Fruit fly (Drosophila melanogaster) whole organism, embryonic: ENCODE data around the gene Sld5.

ENCODE experiments used
- Ada2b ChIP-seq: fragments of 200-800 bp; sonication (Bioruptor generic); IDR thresholded peaks from 2 replicates; pipeline ENCODE4 v1.3.6; 2022; ENCODE audit warnings: missing biosample characterization, missing genetic modification characterization
- Antp ChIP-seq: fragments of 200-800 bp; sonication (Bioruptor generic); optimal IDR thresholded peaks from 3 replicates; lab custom pipeline; 2016; ENCODE audit warnings: missing biosample characterization, missing genetic modification characterization
- Asciz ChIP-seq: fragments of 200-800 bp; sonication (Bioruptor generic); optimal IDR thresholded peaks from 2 replicates; lab custom pipeline; 2017; ENCODE audit warnings: missing biosample characterization, mild to moderate bottlenecking, missing genetic modification characterization, missing genetic modification reagents
- Atf6 ChIP-seq: fragments of 200-800 bp; sonication (Bioruptor generic); IDR thresholded peaks from 2 replicates; pipeline ENCODE4 v1.3.6; 2022; ENCODE audit warnings: missing biosample characterization, missing genetic modification characterization
- Bgb ChIP-seq: fragments of 200-800 bp; sonication (Bioruptor generic); IDR thresholded peaks from 2 replicates; pipeline ENCODE4 v1.3.6; 2022; ENCODE audit warnings: missing biosample characterization, missing genetic modification characterization; ENCODE audit not compliant: partially characterized antibody
- Blimp-1 ChIP-seq: fragments of 200-800 bp; sonication (Bioruptor generic); optimal IDR thresholded peaks from 3 replicates; lab custom pipeline; 2018; ENCODE audit warnings: missing biosample characterization, missing genetic modification characterization, mild to moderate bottlenecking, moderate library complexity, missing genetic modification reagents
- CG1024 ChIP-seq: fragments of 200-800 bp; sonication (Bioruptor generic); IDR thresholded peaks from 2 replicates; pipeline ENCODE4 v1.3.6; 2022; ENCODE audit warnings: missing biosample characterization, missing genetic modification characterization
- CG10274 ChIP-seq: fragments of 200-800 bp; sonication (Bioruptor generic); optimal IDR thresholded peaks from 3 replicates; lab custom pipeline; 2017; ENCODE audit warnings: missing biosample characterization, mild to moderate bottlenecking, missing genetic modification characterization
- CG12659 ChIP-seq: fragments of 200-800 bp; sonication (Bioruptor generic); optimal IDR thresholded peaks from 3 replicates; lab custom pipeline; 2017; ENCODE audit warnings: mild to moderate bottlenecking, missing biosample characterization, missing genetic modification reagents, missing genetic modification characterization
- CG13296 ChIP-seq: fragments of 200-800 bp; sonication (Bioruptor generic); optimal IDR thresholded peaks from 3 replicates; lab custom pipeline; 2018; ENCODE audit warnings: missing biosample characterization, mild to moderate bottlenecking, missing genetic modification characterization
- CG14710 ChIP-seq: fragments of 200-800 bp; sonication (Bioruptor generic); optimal IDR thresholded peaks from 3 replicates; lab custom pipeline; 2019; ENCODE audit warnings: missing biosample characterization, mild to moderate bottlenecking, missing genetic modification characterization, moderate library complexity
- CG15479 ChIP-seq: fragments of 200-800 bp; sonication (Bioruptor generic); optimal IDR thresholded peaks from 3 replicates; lab custom pipeline; 2019; ENCODE audit warnings: missing biosample characterization, mild to moderate bottlenecking, missing genetic modification characterization, moderate library complexity
- CG18011 ChIP-seq: fragments of 200-800 bp; sonication (Bioruptor generic); optimal IDR thresholded peaks from 2 replicates; lab custom pipeline; 2017; ENCODE audit warnings: missing biosample characterization, missing genetic modification characterization, mild to moderate bottlenecking, moderate library complexity, missing genotype
- CG31224 ChIP-seq: fragments of 200-800 bp; sonication (Bioruptor generic); IDR thresholded peaks from 2 replicates; pipeline ENCODE4 v1.3.6; 2022; ENCODE audit warnings: missing biosample characterization, missing genetic modification characterization
- CG31388 ChIP-seq: fragments of 200-800 bp; sonication (Bioruptor generic); optimal IDR thresholded peaks from 2 replicates; lab custom pipeline; 2016; ENCODE audit warnings: missing biosample characterization, missing genetic modification characterization
- CG4282 ChIP-seq: fragments of 200-800 bp; sonication (Bioruptor generic); optimal IDR thresholded peaks from 2 replicates; lab custom pipeline; 2016; ENCODE audit warnings: missing biosample characterization, missing genetic modification characterization
- CG43689 ChIP-seq: fragments of 200-800 bp; sonication (Bioruptor generic); IDR thresholded peaks from 2 replicates; pipeline ENCODE4 v1.3.6; 2022; ENCODE audit warnings: missing biosample characterization, missing genetic modification characterization
- CG6254 ChIP-seq: fragments of 200-800 bp; sonication (Bioruptor generic); optimal IDR thresholded peaks from 3 replicates; lab custom pipeline; 2017; ENCODE audit warnings: mild to moderate bottlenecking, missing biosample characterization, missing genetic modification reagents, missing genetic modification characterization
- CrebB ChIP-seq: fragments of 200-800 bp; sonication (Bioruptor generic); optimal IDR thresholded peaks from 3 replicates; lab custom pipeline; 2018; ENCODE audit warnings: missing biosample characterization, mild to moderate bottlenecking, missing genetic modification characterization
- Dip2 ChIP-seq: fragments of 200-800 bp; sonication (Bioruptor generic); IDR thresholded peaks from 2 replicates; pipeline ENCODE4 v1.3.6; 2022; ENCODE audit warnings: missing biosample characterization, missing genetic modification characterization
- Dll ChIP-seq: fragments of 200-800 bp; sonication (Bioruptor generic); IDR thresholded peaks from 4 replicates; pipeline ENCODE4 v1.3.6; 2022; ENCODE audit warnings: missing biosample characterization, missing genetic modification characterization; ENCODE audit not compliant: partially characterized antibody
- H15 ChIP-seq: fragments of 200-800 bp; sonication (Bioruptor generic); IDR thresholded peaks from 3 replicates; pipeline ENCODE4 v1.3.6; 2022; ENCODE audit warnings: missing biosample characterization, missing genetic modification characterization
- Hr78 ChIP-seq, 2 experiments: fragments of 200-800 bp in 1 of 2; fragments of >200 bp in 1 of 2; sonication (Bioruptor generic) in 1 of 2; optimal IDR thresholded peaks; 2 replicates each; lab custom pipeline; 2017 to 2019; ENCODE audit warnings: missing biosample characterization in 2 of 2, missing genetic modification characterization in 2 of 2, mild to moderate bottlenecking in 1 of 2, moderate library complexity in 1 of 2
- Mes4 ChIP-seq: fragments of 200-800 bp; sonication (Bioruptor generic); optimal IDR thresholded peaks from 2 replicates; lab custom pipeline; 2016; ENCODE audit warnings: missing biosample characterization, missing genetic modification characterization
- Poxn ChIP-seq: fragments of 200-800 bp; sonication (Bioruptor generic); IDR thresholded peaks from 2 replicates; pipeline ENCODE4 v1.3.6; 2022; ENCODE audit warnings: missing biosample characterization, missing genetic modification characterization
- Sox100B ChIP-seq: fragments of 200-800 bp; sonication (Bioruptor generic); optimal IDR thresholded peaks from 3 replicates; lab custom pipeline; 2018; ENCODE audit warnings: missing biosample characterization, mild to moderate bottlenecking, missing genetic modification characterization
- Taf1 ChIP-seq: fragments of 200-800 bp; sonication (Bioruptor generic); IDR thresholded peaks from 2 replicates; pipeline ENCODE4 v1.3.6; 2022; ENCODE audit warnings: missing biosample characterization, missing genetic modification characterization
- Xbp1 ChIP-seq: fragments of 200-800 bp; sonication (Bioruptor generic); optimal IDR thresholded peaks from 3 replicates; lab custom pipeline; 2016; ENCODE audit warnings: missing biosample characterization, mild to moderate bottlenecking, missing genetic modification characterization
- Xrp1 ChIP-seq: fragments of 200-800 bp; sonication (Bioruptor generic); IDR thresholded peaks from 2 replicates; pipeline ENCODE4 v1.3.6; 2022; ENCODE audit warnings: missing biosample characterization, missing genetic modification characterization
- bbx ChIP-seq: fragments of 200-800 bp; sonication (Bioruptor generic); IDR thresholded peaks from 2 replicates; pipeline ENCODE4 v1.3.6; 2022; ENCODE audit warnings: missing biosample characterization, missing genetic modification characterization; ENCODE audit not compliant: partially characterized antibody
- br ChIP-seq: fragments of >200 bp; optimal IDR thresholded peaks from 2 replicates; lab custom pipeline; 2017
- bsh ChIP-seq, 2 experiments: fragments of 200-800 bp; sonication (Bioruptor generic); optimal IDR thresholded peaks; 2 replicates each; lab custom pipeline; 2017 to 2018; ENCODE audit warnings: mild to moderate bottlenecking in 2 of 2, missing biosample characterization in 2 of 2, missing genetic modification characterization in 2 of 2, moderate library complexity in 1 of 2
- cad ChIP-seq: fragments of >200 bp; optimal IDR thresholded peaks from 2 replicates; lab custom pipeline; 2017; ENCODE audit warnings: missing biosample characterization, missing genetic modification characterization
- chif ChIP-seq, 2 experiments: fragments of 200-800 bp; sonication (Bioruptor generic); optimal IDR thresholded peaks; 3 replicates each; lab custom pipeline; 2016; ENCODE audit warnings: missing biosample characterization in 2 of 2, missing genetic modification characterization in 2 of 2
- crol ChIP-seq: fragments of 200-800 bp; sonication (Bioruptor generic); IDR thresholded peaks from 2 replicates; pipeline ENCODE4 v1.3.6; 2022; ENCODE audit warnings: missing biosample characterization, missing genetic modification characterization
- dmrt11E ChIP-seq: fragments of 200-800 bp; sonication (Bioruptor generic); optimal IDR thresholded peaks from 3 replicates; lab custom pipeline; 2018; ENCODE audit warnings: missing biosample characterization, mild to moderate bottlenecking, missing genetic modification characterization, moderate library complexity
- dmrt99B ChIP-seq: fragments of 200-800 bp; sonication (Bioruptor generic); optimal IDR thresholded peaks from 2 replicates; lab custom pipeline; 2018; ENCODE audit warnings: missing biosample characterization, mild to moderate bottlenecking, missing genetic modification characterization, moderate library complexity
- gcm ChIP-seq: fragments of 200-800 bp; sonication (Bioruptor generic); optimal IDR thresholded peaks from 2 replicates; lab custom pipeline; 2019; ENCODE audit warnings: missing biosample characterization, mild to moderate bottlenecking, missing genetic modification characterization, moderate library complexity
- hb ChIP-seq: fragments of 200-800 bp; sonication (Bioruptor generic); IDR thresholded peaks from 3 replicates; pipeline ENCODE4 v1.3.6; 2022; ENCODE audit warnings: missing biosample characterization, missing genetic modification characterization; ENCODE audit not compliant: partially characterized antibody
- kah ChIP-seq: fragments of 200-800 bp; sonication (Bioruptor generic); optimal IDR thresholded peaks from 2 replicates; lab custom pipeline; 2018; ENCODE audit warnings: missing biosample characterization, mild to moderate bottlenecking, missing genetic modification characterization
- lola ChIP-seq, 3 experiments: fragments of >200 bp in 2 of 3; fragments of 200-800 bp in 1 of 3; sonication (Bioruptor generic) in 1 of 3; optimal IDR thresholded peaks; 2 replicates each; lab custom pipeline; 2017 to 2019; ENCODE audit warnings: missing biosample characterization in 3 of 3, missing genetic modification characterization in 3 of 3, mild to moderate bottlenecking in 1 of 3, moderate library complexity in 1 of 3
- mirr ChIP-seq: fragments of 200-800 bp; sonication (Bioruptor generic); optimal IDR thresholded peaks from 3 replicates; lab custom pipeline; 2018; ENCODE audit warnings: missing biosample characterization, mild to moderate bottlenecking, missing genetic modification characterization
- pum ChIP-seq: fragments of 200-800 bp; sonication (Bioruptor generic); optimal IDR thresholded peaks from 2 replicates; lab custom pipeline; 2016; ENCODE audit warnings: missing biosample characterization, missing genetic modification characterization
- pzg ChIP-seq: fragments of 200-800 bp; sonication (Bioruptor generic); optimal IDR thresholded peaks from 3 replicates; lab custom pipeline; 2018; ENCODE audit warnings: missing biosample characterization, mild to moderate bottlenecking, missing genetic modification characterization, moderate library complexity
- sd ChIP-seq: fragments of 200-800 bp; sonication (Bioruptor generic); optimal IDR thresholded peaks from 3 replicates; lab custom pipeline; 2018; ENCODE audit warnings: missing biosample characterization, mild to moderate bottlenecking, missing genetic modification characterization, moderate library complexity
- sima ChIP-seq: fragments of 200-800 bp; sonication (Bioruptor generic); optimal IDR thresholded peaks from 2 replicates; lab custom pipeline; 2016; ENCODE audit warnings: missing biosample characterization, missing genetic modification characterization
- stwl ChIP-seq: fragments of 200-800 bp; sonication (Bioruptor generic); optimal IDR thresholded peaks from 3 replicates; lab custom pipeline; 2018; ENCODE audit warnings: missing biosample characterization, mild to moderate bottlenecking, missing genetic modification characterization, moderate library complexity
- vnd ChIP-seq: fragments of 200-800 bp; sonication (Bioruptor generic); IDR thresholded peaks from 3 replicates; pipeline ENCODE4 v1.3.6; 2022; ENCODE audit warnings: missing biosample characterization, missing genetic modification characterization; ENCODE audit not compliant: partially characterized antibody
- wor ChIP-seq: fragments of 200-800 bp; sonication (Bioruptor generic); IDR thresholded peaks from 2 replicates; pipeline ENCODE4 v1.3.6; 2022; ENCODE audit warnings: missing biosample characterization, missing genetic modification characterization

The Sld5 gene

dm6 chr3R:26098502-26099210 is 42.3 kb upstream of the Sld5 start, which contains the start of gene dysf (continued):
- TF ChIP-seq kah (GFP tag; lab: Kevin White, UChicago), result no peak
- no peak for TF ChIP-seq CG10274 (GFP tag; lab: Kevin White, UChicago)
- TF ChIP-seq CG6254 (GFP tag; lab: Kevin White, UChicago), result peak; percentile 34
- peak in 1 of 3 experiments; percentile 89 for TF ChIP-seq lola (GFP tag; optimal IDR thresholded peaks at IDR 0.05; lab: Kevin White, UChicago)
- TF ChIP-seq CG31224 (GFP tag; lab: Robert Waterston, UW), result no peak
- TF ChIP-seq dmrt11E (tag; lab: Kevin White, UChicago), result peak; percentile 87
- TF ChIP-seq CG13296 (GFP tag; lab: Kevin White, UChicago), result peak; percentile 56
- TF ChIP-seq Xrp1 (GFP tag; lab: Robert Waterston, UW), result peak; percentile 73
- TF ChIP-seq pzg (GFP tag; lab: Kevin White, UChicago), result no peak
- no peak for TF ChIP-seq Dip2
- TF ChIP-seq Taf1 (GFP tag; lab: Robert Waterston, UW), result no peak
- peak; percentile 85 for TF ChIP-seq Sox100B
- no peak for TF ChIP-seq cad (GFP tag; lab: Kevin White, UChicago)
- TF ChIP-seq stwl (tag; lab: Kevin White, UChicago), result no peak
- TF ChIP-seq CG14710 (tag; lab: Kevin White, UChicago), result peak; percentile 84
- peak; percentile 71 for TF ChIP-seq Blimp-1 (GFP tag; lab: Kevin White, UChicago)
- TF ChIP-seq bbx (GFP tag; lab: Robert Waterston, UW), result no peak
- no peak for TF ChIP-seq br (lab: Kevin White, UChicago)
- TF ChIP-seq CG43689 (GFP tag; lab: Robert Waterston, UW), result no peak; the same call in 1 of the 2 replicates
- TF ChIP-seq Ada2b (GFP tag; lab: Robert Waterston, UW), result no peak
- TF ChIP-seq Bgb (GFP tag; lab: Robert Waterston, UW), result no peak
- TF ChIP-seq vnd (GFP tag; lab: Robert Waterston, UW), result no peak
- peak; percentile 48 for TF ChIP-seq Xbp1 (GFP tag; lab: Kevin White, UChicago)
- no peak for TF ChIP-seq Antp (GFP tag; lab: Kevin White, UChicago)
- peak; percentile 65 for TF ChIP-seq gcm
- TF ChIP-seq sd (tag; lab: Kevin White, UChicago), result no peak
- no peak for TF ChIP-seq CrebB
- no peak for TF ChIP-seq CG1024 (GFP tag; lab: Robert Waterston, UW)
- no peak for TF ChIP-seq pum (GFP tag; lab: Kevin White, UChicago)
- 0 out of 3 replicates have a peak, but pooled peaks have one; percentile 32 for TF ChIP-seq H15 (GFP tag; lab: Robert Waterston, UW)
- TF ChIP-seq Hr78 (GFP tag; optimal IDR thresholded peaks at IDR 0.05; lab: Kevin White, UChicago), result peak in 1 of 2 experiments; percentile 32
- peak; percentile 79 for TF ChIP-seq dmrt99B (tag; lab: Kevin White, UChicago)
- peak; percentile 2 to 60 for TF ChIP-seq bsh (GFP tag; optimal IDR thresholded peaks at IDR 0.05; lab: Kevin White, UChicago)
- TF ChIP-seq CG18011 (GFP tag; lab: Kevin White, UChicago), result no peak
- TF ChIP-seq Dll, result no peak
- no peak for TF ChIP-seq sima (GFP tag; lab: Kevin White, UChicago)
- no peak for TF ChIP-seq hb (GFP tag; lab: Robert Waterston, UW)
- TF ChIP-seq mirr (GFP tag; lab: Kevin White, UChicago), result no peak
- TF ChIP-seq wor (GFP tag; lab: Robert Waterston, UW), result peak; percentile 30; the same call in 1 of the 2 replicates
- TF ChIP-seq CG31388 (GFP tag; lab: Kevin White, UChicago), result no peak
- no peak for TF ChIP-seq Mes4 (GFP tag; lab: Kevin White, UChicago)
- TF ChIP-seq Asciz (GFP tag; lab: Kevin White, UChicago), result peak; percentile 35
- no peak for TF ChIP-seq CG15479 (GFP tag; lab: Kevin White, UChicago)
- TF ChIP-seq Atf6 (GFP tag; lab: Robert Waterston, UW), result no peak
- TF ChIP-seq chif (GFP tag; optimal IDR thresholded peaks at IDR 0.05; lab: Kevin White, UChicago), result no peak
- TF ChIP-seq CG12659 (GFP tag; lab: Kevin White, UChicago), result peak; percentile 72
- TF ChIP-seq Poxn (GFP tag; lab: Robert Waterston, UW), result no peak
- no peak for TF ChIP-seq CG4282
- no peak for TF ChIP-seq crol (GFP tag; lab: Robert Waterston, UW)
